Fruit fly (Drosophila melanogaster): ENCODE measurements around the gene mah.

DNA sequence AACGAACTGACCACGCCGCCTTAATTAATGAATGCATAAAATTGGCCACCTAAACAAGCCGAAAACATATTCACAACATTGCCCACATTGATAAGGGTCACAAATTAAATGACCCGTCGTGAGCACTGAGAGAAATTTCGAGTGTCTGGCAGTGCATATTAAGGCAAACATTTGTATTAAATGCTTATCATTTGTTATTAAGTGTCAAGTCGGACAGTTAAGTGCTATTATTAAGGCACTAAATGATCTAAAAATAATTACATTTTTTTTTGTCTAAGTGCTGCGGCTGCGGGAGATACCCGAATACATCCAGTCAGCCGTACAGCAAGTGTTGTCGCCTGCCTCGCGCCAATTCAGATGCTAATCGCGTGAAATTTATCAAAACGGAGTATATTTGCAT is 15.0 kb downstream of the mah start:
- no peak for TF ChIP-seq salr (GFP tag; optimal IDR thresholded peaks at IDR 0.05)
- TF ChIP-seq CG31627 (GFP tag; optimal IDR thresholded peaks at IDR 0.05), result peak; percentile 63
- peak; percentile 38 for TF ChIP-seq vri (GFP tag; optimal IDR thresholded peaks at IDR 0.05)
- peak; percentile 65 for TF ChIP-seq Hr39 (GFP tag; optimal IDR thresholded peaks at IDR 0.05)
- TF ChIP-seq net (GFP tag; optimal IDR thresholded peaks at IDR 0.05), result no peak
